Worm (Caenorhabditis elegans) whole organism, young adult: ENCODE results near the gene F45C12.17.

Experiments
- aptf-2 ChIP-seq: fragments of 200-800 bp; sonication (Bioruptor generic); conservative IDR thresholded peaks from 2 replicates; pipeline ENCODE4 v1.3.6; 2022; ENCODE audit warnings: missing genetic modification reagents, missing genetic modification characterization, missing compliant biosample characterization
- efl-1 ChIP-seq: fragments of 150-350 bp; optimal IDR thresholded peaks from 2 replicates; lab custom pipeline; 2014; ENCODE audit warnings: missing biosample characterization, missing genetic modification reagents, missing genetic modification characterization
- egl-18 ChIP-seq: fragments of 200-800 bp; sonication (Bioruptor generic); IDR thresholded peaks from 2 replicates; pipeline ENCODE4 v1.3.6; 2022; ENCODE audit warnings: missing genetic modification reagents, missing genetic modification characterization, missing compliant biosample characterization
- egrh-3 ChIP-seq: fragments of 200-800 bp; sonication (Bioruptor generic); IDR thresholded peaks from 2 replicates; pipeline ENCODE4 v1.3.6; 2022; ENCODE audit warnings: missing genetic modification reagents, missing genetic modification characterization, missing compliant biosample characterization
- ets-4 ChIP-seq: fragments of 200-800 bp; sonication (Bioruptor generic); optimal IDR thresholded peaks from 2 replicates; lab custom pipeline; 2018; ENCODE audit warnings: mild to moderate bottlenecking, missing genetic modification characterization, missing compliant biosample characterization
- him-1 ChIP-seq: sonication (generic microtip); optimal IDR thresholded peaks from 2 replicates; lab custom pipeline; 2016; ENCODE audit warnings: missing genotype, missing genetic modification reagents, missing genetic modification characterization, missing compliant biosample characterization
- lin-40 ChIP-seq: sonication (generic microtip); optimal IDR thresholded peaks from 2 replicates; lab custom pipeline; 2016; ENCODE audit warnings: missing genetic modification characterization, mild to moderate bottlenecking, missing compliant biosample characterization, missing genotype, missing genetic modification reagents
- madf-8 ChIP-seq: fragments of 200-800 bp; sonication (Bioruptor generic); conservative IDR thresholded peaks from 2 replicates; pipeline ENCODE4 v1.3.6; 2022; ENCODE audit warnings: missing genetic modification reagents, missing genetic modification characterization, missing compliant biosample characterization
- pbrm-1 ChIP-seq: fragments of 200-800 bp; sonication (Bioruptor generic); IDR thresholded peaks from 2 replicates; pipeline ENCODE4 v1.3.6; 2022; ENCODE audit warnings: missing genetic modification reagents, missing genetic modification characterization, missing compliant biosample characterization
- snpc-4 ChIP-seq, 5 experiments: fragments of 150-350 bp in 1 of 5; sonication (generic microtip) in 4 of 5; optimal IDR thresholded peaks; 2 replicates each; lab custom pipeline; 2014 to 2018; ENCODE audit warnings: missing genetic modification characterization in 5 of 5, missing biosample characterization in 3 of 5, antibody characterized with exemption in 2 of 5, mild to moderate bottlenecking in 2 of 5, missing compliant biosample characterization in 2 of 5, missing genotype in 2 of 5, moderate library complexity in 2 of 5, missing genetic modification reagents in 1 of 5
- somi-1 ChIP-seq: fragments of 200-800 bp; sonication (Bioruptor generic); optimal IDR thresholded peaks from 2 replicates; lab custom pipeline; 2018; ENCODE audit warnings: mild to moderate bottlenecking, missing genetic modification characterization, missing compliant biosample characterization
- unc-62 ChIP-seq: fragments of 150-350 bp; optimal IDR thresholded peaks from 2 replicates; lab custom pipeline; 2014; ENCODE audit warnings: missing biosample characterization, missing genetic modification reagents, missing genetic modification characterization

DNA sequence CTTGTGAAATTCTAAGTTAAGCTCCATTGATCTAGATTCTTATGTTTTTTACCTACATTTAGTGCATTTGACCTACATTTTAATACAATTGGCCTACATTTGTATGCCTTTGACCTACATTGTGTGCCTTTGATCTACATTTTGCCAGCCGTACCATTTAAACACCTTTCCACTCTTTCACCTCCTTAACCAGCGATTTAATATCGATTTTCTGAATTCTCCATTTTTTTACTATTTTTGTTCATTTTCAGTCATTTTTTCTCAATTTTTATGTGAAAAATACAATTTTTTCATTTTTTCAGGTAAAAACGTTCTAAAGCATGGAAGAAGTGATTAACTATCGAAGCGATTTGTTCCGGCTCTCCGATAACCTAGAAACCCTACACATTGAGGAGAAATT is 13.0 kb upstream of the F45C12.17 start, which contains the start of gene btb-7:
- TF ChIP-seq aptf-2 (GFP tag; lab: Robert Waterston, UW) (no peak), snpc-4 (GFP tag; optimal IDR thresholded peaks at IDR 0.05; lab: Kevin White, UChicago) (no peak), snpc-4 (tag; optimal IDR thresholded peaks at IDR 0.05; lab: Kevin White, UChicago) (no peak), somi-1 (GFP tag; lab: Kevin White, UChicago) (no peak), unc-62 (GFP tag; lab: Kevin White, UChicago) (no peak), lin-40 (tag; lab: Kevin White, UChicago) (no peak), ets-4 (GFP tag; lab: Kevin White, UChicago) (no peak), pbrm-1 (no peak), egl-18 (GFP tag; lab: Robert Waterston, UW) (no peak), him-1 (tag; lab: Kevin White, UChicago) (no peak), madf-8 (no peak), egrh-3 (GFP tag; lab: Robert Waterston, UW) (no peak), efl-1 (peak; percentile 47)
